Fruit fly (Drosophila melanogaster) whole organism, embryonic: ENCODE results near the gene Vago.

Experiments used
- Aef1 ChIP-seq: fragments of 200-800 bp; sonication (Bioruptor generic); IDR thresholded peaks from 3 replicates; pipeline ENCODE4 v1.3.6; 2022; ENCODE audit warnings: missing biosample characterization, missing genetic modification characterization
- BEAF-32 ChIP-seq: fragments of 200-800 bp; sonication (Bioruptor generic); optimal IDR thresholded peaks from 3 replicates; lab custom pipeline; 2017; ENCODE audit warnings: missing biosample characterization, missing genetic modification characterization, mild to moderate bottlenecking, moderate library complexity, missing genetic modification reagents
- Bteb2 ChIP-seq: fragments of 200-800 bp; sonication (Bioruptor generic); optimal IDR thresholded peaks from 2 replicates; lab custom pipeline; 2016; ENCODE audit warnings: missing biosample characterization, missing genetic modification characterization
- CG10366 ChIP-seq: fragments of 200-800 bp; sonication (Bioruptor generic); IDR thresholded peaks from 2 replicates; pipeline ENCODE4 v1.3.6; 2022; ENCODE audit warnings: missing biosample characterization, missing genetic modification characterization
- CG11560 ChIP-seq: fragments of 200-800 bp; sonication (Bioruptor generic); IDR thresholded peaks from 3 replicates; pipeline ENCODE4 v1.3.6; 2022; ENCODE audit warnings: missing biosample characterization, missing genetic modification characterization
- CG12391 ChIP-seq: fragments of 200-800 bp; sonication (Bioruptor generic); optimal IDR thresholded peaks from 3 replicates; lab custom pipeline; 2018; ENCODE audit warnings: missing biosample characterization, mild to moderate bottlenecking, missing genetic modification characterization, moderate library complexity
- CG13123 ChIP-seq: fragments of 200-800 bp; sonication (Bioruptor generic); optimal IDR thresholded peaks from 2 replicates; lab custom pipeline; 2016; ENCODE audit warnings: missing biosample characterization, missing genetic modification characterization
- CG14710 ChIP-seq: fragments of 200-800 bp; sonication (Bioruptor generic); optimal IDR thresholded peaks from 3 replicates; lab custom pipeline; 2019; ENCODE audit warnings: missing biosample characterization, mild to moderate bottlenecking, missing genetic modification characterization, moderate library complexity
- CG15514 ChIP-seq: fragments of 200-800 bp; sonication (Bioruptor generic); optimal IDR thresholded peaks from 3 replicates; lab custom pipeline; 2017; ENCODE audit warnings: missing biosample characterization, missing genetic modification characterization, mild to moderate bottlenecking, moderate library complexity, missing genetic modification reagents
- CG17829 ChIP-seq: fragments of 200-800 bp; optimal IDR thresholded peaks from 2 replicates; lab custom pipeline; 2019; ENCODE audit warnings: missing biosample characterization, mild to moderate bottlenecking, missing genetic modification characterization, moderate library complexity
- CG2116 ChIP-seq: fragments of 200-800 bp; sonication (Bioruptor generic); optimal IDR thresholded peaks from 3 replicates; lab custom pipeline; 2018; ENCODE audit warnings: missing biosample characterization, mild to moderate bottlenecking, missing genetic modification characterization
- CG2129 ChIP-seq: fragments of 200-800 bp; sonication (Bioruptor generic); IDR thresholded peaks from 2 replicates; pipeline ENCODE4 v1.3.6; 2022; ENCODE audit warnings: missing biosample characterization, missing genetic modification characterization; ENCODE audit not compliant: partially characterized antibody
- CG30431 ChIP-seq: fragments of 200-800 bp; sonication (Bioruptor generic); optimal IDR thresholded peaks from 2 replicates; lab custom pipeline; 2017; ENCODE audit warnings: missing biosample characterization, missing genetic modification characterization
- CG3995 ChIP-seq: fragments of 200-800 bp; sonication (Bioruptor generic); optimal IDR thresholded peaks from 3 replicates; lab custom pipeline; 2016; ENCODE audit warnings: missing biosample characterization, missing genetic modification characterization
- CG42726 ChIP-seq: fragments of 200-800 bp; sonication (Bioruptor generic); IDR thresholded peaks from 2 replicates; pipeline ENCODE4 v1.3.6; 2022; ENCODE audit warnings: missing biosample characterization, missing genetic modification characterization; ENCODE audit not compliant: partially characterized antibody
- CG4282 ChIP-seq: fragments of 200-800 bp; sonication (Bioruptor generic); optimal IDR thresholded peaks from 2 replicates; lab custom pipeline; 2016; ENCODE audit warnings: missing biosample characterization, missing genetic modification characterization
- CG4617 ChIP-seq: fragments of 200-800 bp; sonication (Bioruptor generic); optimal IDR thresholded peaks from 3 replicates; lab custom pipeline; 2016; ENCODE audit warnings: missing biosample characterization, missing genetic modification characterization, borderline replicate concordance
- CG5953 ChIP-seq: fragments of 200-800 bp; sonication (Bioruptor generic); IDR thresholded peaks from 2 replicates; pipeline ENCODE4 v1.3.6; 2022; ENCODE audit warnings: missing biosample characterization, missing genetic modification characterization
- CG6813 ChIP-seq: fragments of 200-800 bp; sonication (Bioruptor generic); optimal IDR thresholded peaks from 2 replicates; lab custom pipeline; 2017; ENCODE audit warnings: missing biosample characterization, missing genetic modification characterization, mild to moderate bottlenecking, moderate library complexity, missing genetic modification reagents
- CG7928 ChIP-seq: fragments of 200-800 bp; sonication (Bioruptor generic); optimal IDR thresholded peaks from 2 replicates; lab custom pipeline; 2017; ENCODE audit warnings: missing biosample characterization, mild to moderate bottlenecking, missing genetic modification characterization
- CG7963 ChIP-seq: fragments of 200-800 bp; sonication (Bioruptor generic); IDR thresholded peaks from 3 replicates; pipeline ENCODE4 v1.3.6; 2022; ENCODE audit warnings: missing biosample characterization, missing genetic modification characterization; ENCODE audit not compliant: partially characterized antibody
- CG8944 ChIP-seq: fragments of 200-800 bp; sonication (Bioruptor generic); optimal IDR thresholded peaks from 3 replicates; lab custom pipeline; 2016; ENCODE audit warnings: missing biosample characterization, missing genetic modification characterization
- D19B ChIP-seq: fragments of 200-800 bp; sonication (Bioruptor generic); optimal IDR thresholded peaks from 2 replicates; lab custom pipeline; 2017; ENCODE audit warnings: missing biosample characterization, mild to moderate bottlenecking, missing genetic modification characterization
- Hr51 ChIP-seq, 2 experiments: fragments of 200-800 bp; sonication (Bioruptor generic); optimal IDR thresholded peaks; 2 replicates in 1 of 2; 3 replicates in 1 of 2; lab custom pipeline; 2016 to 2018; ENCODE audit warnings: missing biosample characterization in 2 of 2, missing genetic modification characterization in 2 of 2, mild to moderate bottlenecking in 1 of 2, moderate library complexity in 1 of 2
- Lhr ChIP-seq: fragments of 200-800 bp; sonication (Bioruptor generic); optimal IDR thresholded peaks from 3 replicates; lab custom pipeline; 2017; ENCODE audit warnings: mild to moderate bottlenecking, missing biosample characterization, missing genetic modification reagents, missing genetic modification characterization
- Med ChIP-seq: fragments of 200-800 bp; sonication (Bioruptor generic); peaks from one replicate; lab custom pipeline; 2016; ENCODE audit warnings: missing biosample characterization, missing genetic modification characterization, mild to moderate bottlenecking, inconsistent platforms, moderate library complexity
- Neu2 ChIP-seq: fragments of 200-800 bp; sonication (Bioruptor generic); optimal IDR thresholded peaks from 3 replicates; lab custom pipeline; 2016; ENCODE audit warnings: missing biosample characterization, missing genetic modification characterization, borderline replicate concordance
- Ptx1 ChIP-seq: fragments of 200-800 bp; sonication (Bioruptor generic); IDR thresholded peaks from 2 replicates; pipeline ENCODE4 v1.3.6; 2022; ENCODE audit warnings: missing biosample characterization, missing genetic modification characterization
- ato ChIP-seq: fragments of 200-800 bp; sonication (Bioruptor generic); IDR thresholded peaks from 2 replicates; pipeline ENCODE4 v1.3.6; 2022; ENCODE audit warnings: missing biosample characterization, missing genetic modification characterization; ENCODE audit not compliant: partially characterized antibody
- bbx ChIP-seq: fragments of 200-800 bp; sonication (Bioruptor generic); IDR thresholded peaks from 2 replicates; pipeline ENCODE4 v1.3.6; 2022; ENCODE audit warnings: missing biosample characterization, missing genetic modification characterization; ENCODE audit not compliant: partially characterized antibody
- bcd ChIP-seq: fragments of 200-800 bp; sonication (Bioruptor generic); optimal IDR thresholded peaks from 2 replicates; lab custom pipeline; 2017; ENCODE audit warnings: missing biosample characterization, mild to moderate bottlenecking, missing genetic modification characterization
- chinmo ChIP-seq: fragments of 200-800 bp; sonication (Bioruptor generic); IDR thresholded peaks from 4 replicates; pipeline ENCODE4 v1.3.6; 2022; ENCODE audit warnings: missing biosample characterization, missing genetic modification characterization; ENCODE audit not compliant: partially characterized antibody
- croc ChIP-seq: fragments of 200-800 bp; sonication (Bioruptor generic); conservative IDR thresholded peaks from 3 replicates; pipeline ENCODE4 v1.3.6; 2022; ENCODE audit warnings: missing biosample characterization, missing genetic modification characterization
- gfzf ChIP-seq: fragments of 200-800 bp; sonication (Bioruptor generic); optimal IDR thresholded peaks from 2 replicates; lab custom pipeline; 2016; ENCODE audit warnings: missing biosample characterization, mild to moderate bottlenecking, missing genetic modification characterization, moderate library complexity
- hbn ChIP-seq: fragments of 200-800 bp; sonication (Bioruptor generic); IDR thresholded peaks from 2 replicates; pipeline ENCODE4 v1.3.6; 2022; ENCODE audit warnings: missing biosample characterization, missing genetic modification characterization; ENCODE audit not compliant: partially characterized antibody
- kay ChIP-seq: fragments of 200-800 bp; sonication (Bioruptor generic); optimal IDR thresholded peaks from 2 replicates; lab custom pipeline; 2016; ENCODE audit warnings: missing biosample characterization, missing genetic modification characterization
- lbe ChIP-seq: fragments of 200-800 bp; sonication (Bioruptor generic); optimal IDR thresholded peaks from 2 replicates; lab custom pipeline; 2016; ENCODE audit warnings: missing biosample characterization, mild to moderate bottlenecking, missing genetic modification characterization
- mld ChIP-seq: fragments of 200-800 bp; sonication (Bioruptor generic); IDR thresholded peaks from 3 replicates; pipeline ENCODE4 v1.3.6; 2022; ENCODE audit warnings: missing biosample characterization, missing genetic modification characterization; ENCODE audit not compliant: partially characterized antibody
- nerfin-2 ChIP-seq: fragments of 200-800 bp; sonication (Bioruptor generic); IDR thresholded peaks from 2 replicates; pipeline ENCODE4 v1.3.6; 2022; ENCODE audit warnings: missing biosample characterization, missing genetic modification characterization; ENCODE audit not compliant: partially characterized antibody
- nmo ChIP-seq: fragments of 200-800 bp; sonication (Bioruptor generic); optimal IDR thresholded peaks from 2 replicates; lab custom pipeline; 2018; ENCODE audit warnings: missing biosample characterization, mild to moderate bottlenecking, missing genetic modification characterization, moderate library complexity
- phol ChIP-seq: fragments of 200-800 bp; sonication (Bioruptor generic); optimal IDR thresholded peaks from 3 replicates; lab custom pipeline; 2018; ENCODE audit warnings: missing biosample characterization, mild to moderate bottlenecking, missing genetic modification characterization, moderate library complexity
- sd ChIP-seq: fragments of 200-800 bp; sonication (Bioruptor generic); optimal IDR thresholded peaks from 3 replicates; lab custom pipeline; 2018; ENCODE audit warnings: missing biosample characterization, mild to moderate bottlenecking, missing genetic modification characterization, moderate library complexity
- sens ChIP-seq: fragments of 200-800 bp; sonication (Bioruptor generic); peaks from one replicate; lab custom pipeline; 2016; ENCODE audit warnings: missing biosample characterization, missing genetic modification characterization
- sna ChIP-seq: fragments of 200-800 bp; sonication (Bioruptor generic); IDR thresholded peaks from 2 replicates; pipeline ENCODE4 v1.3.6; 2022; ENCODE audit warnings: missing biosample characterization, missing genetic modification characterization; ENCODE audit not compliant: partially characterized antibody
- stwl ChIP-seq: fragments of 200-800 bp; sonication (Bioruptor generic); optimal IDR thresholded peaks from 3 replicates; lab custom pipeline; 2018; ENCODE audit warnings: missing biosample characterization, mild to moderate bottlenecking, missing genetic modification characterization, moderate library complexity
- sug ChIP-seq: fragments of 200-800 bp; optimal IDR thresholded peaks from 2 replicates; lab custom pipeline; 2019; ENCODE audit warnings: missing biosample characterization, mild to moderate bottlenecking, missing genetic modification characterization, moderate library complexity
- unc-4 ChIP-seq: fragments of 200-800 bp; sonication (Bioruptor generic); IDR thresholded peaks from 2 replicates; pipeline ENCODE4 v1.3.6; 2022; ENCODE audit warnings: missing biosample characterization, missing genetic modification characterization; ENCODE audit not compliant: partially characterized antibody
- vvl ChIP-seq: fragments of 200-800 bp; sonication (Bioruptor generic); IDR thresholded peaks from 2 replicates; pipeline ENCODE4 v1.3.6; 2022; ENCODE audit warnings: missing biosample characterization, missing genetic modification characterization
- z ChIP-seq: fragments of 200-800 bp; sonication (Bioruptor generic); IDR thresholded peaks from 3 replicates; pipeline ENCODE4 v1.3.6; 2022; ENCODE audit warnings: missing biosample characterization, missing genetic modification characterization

Gene Vago

dm6 chrX:11090161-11090560 is 1.1 kb downstream of the Vago start, which contains the start of gene CG2076 (continued):
- TF ChIP-seq CG7963 (GFP tag; lab: Robert Waterston, UW), result peak; percentile 94
- TF ChIP-seq lbe (GFP tag; lab: Kevin White, UChicago), result peak; percentile 6
- 0 out of 2 replicates have a peak, but pooled peaks have one; percentile 11 for TF ChIP-seq vvl
- peak; percentile 24 for TF ChIP-seq Med (GFP tag; lab: Kevin White, UChicago)
- peak; percentile 93 for TF ChIP-seq CG11560 (tag; lab: Robert Waterston, UW)
- TF ChIP-seq unc-4 (GFP tag; lab: Robert Waterston, UW), result peak; percentile 84
- no peak for TF ChIP-seq sd (tag; lab: Kevin White, UChicago)
- TF ChIP-seq sens (GFP tag; lab: Kevin White, UChicago), result peak; percentile 41
- TF ChIP-seq stwl (tag; lab: Kevin White, UChicago), result peak; percentile 65
- TF ChIP-seq CG2129, result peak; percentile 23; the same call in 1 of the 2 replicates
- TF ChIP-seq chinmo (GFP tag; lab: Robert Waterston, UW), result peak; percentile 81; the same call in 3 of the 4 replicates
- peak; percentile 14 for TF ChIP-seq gfzf (GFP tag; lab: Kevin White, UChicago)
- peak; percentile 37 for TF ChIP-seq CG14710
- TF ChIP-seq CG6813 (GFP tag; lab: Kevin White, UChicago), result no peak
- TF ChIP-seq z (GFP tag; lab: Robert Waterston, UW), result no peak
- no peak for TF ChIP-seq Ptx1
- no peak for TF ChIP-seq Lhr (GFP tag; lab: Kevin White, UChicago)
- peak; percentile 93 for TF ChIP-seq sna (GFP tag; lab: Robert Waterston, UW)
- no peak for TF ChIP-seq Aef1 (GFP tag; lab: Robert Waterston, UW)
- no peak for TF ChIP-seq CG4282 (GFP tag; lab: Kevin White, UChicago)
- no peak for TF ChIP-seq phol (tag; lab: Kevin White, UChicago)
- TF ChIP-seq croc, result no peak
- TF ChIP-seq D19B (GFP tag; lab: Kevin White, UChicago), result no peak
- TF ChIP-seq CG17829 (tag; lab: Kevin White, UChicago), result no peak
- no peak for TF ChIP-seq CG8944 (GFP tag; lab: Kevin White, UChicago)
- peak; percentile 30 for TF ChIP-seq CG3995 (GFP tag; lab: Kevin White, UChicago)
- peak; percentile 82 for TF ChIP-seq mld (GFP tag; lab: Robert Waterston, UW)
- TF ChIP-seq Neu2 (GFP tag; lab: Kevin White, UChicago), result no peak
- no peak for TF ChIP-seq Bteb2
- TF ChIP-seq CG13123, result no peak
- no peak for TF ChIP-seq CG30431 (GFP tag; lab: Kevin White, UChicago)
- TF ChIP-seq CG5953 (GFP tag; lab: Robert Waterston, UW), result no peak
- peak; percentile 90 for TF ChIP-seq bbx
- TF ChIP-seq CG12391, result peak; percentile 4
- TF ChIP-seq Hr51 (GFP tag; optimal IDR thresholded peaks at IDR 0.05; lab: Kevin White, UChicago), result no peak
- TF ChIP-seq kay (GFP tag; lab: Kevin White, UChicago), result no peak
- no peak for TF ChIP-seq CG10366 (GFP tag; lab: Robert Waterston, UW)
- TF ChIP-seq ato (GFP tag; lab: Robert Waterston, UW), result peak; percentile 83
- peak; percentile 58; the same call in 1 of the 2 replicates for TF ChIP-seq CG42726
- TF ChIP-seq CG4617, result peak; percentile 12
- peak; percentile 81 for TF ChIP-seq BEAF-32 (GFP tag; lab: Kevin White, UChicago)
- no peak for TF ChIP-seq CG7928 (GFP tag; lab: Kevin White, UChicago)
- TF ChIP-seq hbn (GFP tag; lab: Robert Waterston, UW), result peak; percentile 72
- peak; percentile 97 for TF ChIP-seq nerfin-2 (GFP tag; lab: Robert Waterston, UW)
- peak; percentile 73 for TF ChIP-seq CG2116 (GFP tag; lab: Kevin White, UChicago)
- TF ChIP-seq nmo (GFP tag; lab: Kevin White, UChicago), result peak; percentile 22
- TF ChIP-seq sug, result no peak
- peak; percentile 23 for TF ChIP-seq CG15514 (GFP tag; lab: Kevin White, UChicago)
- TF ChIP-seq bcd (GFP tag; lab: Kevin White, UChicago), result no peak
